Fruit fly (Drosophila melanogaster) whole organism, larva: ENCODE measurements around the gene CG33922.

Experiments used
- noc ChIP-seq: fragments of 200-800 bp; sonication (Bioruptor generic); optimal IDR thresholded peaks from 3 replicates; lab custom pipeline; 2019; ENCODE audit warnings: missing biosample characterization, mild to moderate bottlenecking, missing genetic modification characterization, moderate library complexity

Gene CG33922

dm6 chr2L:1344071-1344470, at the start of gene CG33922, which contains the start of gene Cdlc2:
Gene CG33922 (minus strand): TSS chr2L:1344171.
Gene Cdlc2 (plus strand): TSS chr2L:1344400.
- TF ChIP-seq noc, result no peak

dm6 chr2L:1393611-1394010, 49.6 kb upstream of the CG33922 start:
- TF ChIP-seq noc, result no peak

- no peak for TF ChIP-seq noc
Observed at dm6 chr2L:1390271-1390670, 46.3 kb upstream of the CG33922 start.

- TF ChIP-seq noc, result no peak
Observed at dm6 chr2L:1387811-1388210, 43.8 kb upstream of the CG33922 start.

dm6 chr2L:1386512-1386911, 42.5 kb upstream of the CG33922 start:
- no peak for TF ChIP-seq noc

dm6 chr2L:1377635-1378034, 33.7 kb upstream of the CG33922 start:
- no peak for TF ChIP-seq noc

- no peak for TF ChIP-seq noc
Observed at dm6 chr2L:1367696-1368095, 23.7 kb upstream of the CG33922 start, which contains the start of gene CG14346. Gene CG14346 (plus strand): TSS chr2L:1367996.

- TF ChIP-seq noc, result no peak
Observed at dm6 chr2L:1365037-1365436, 21.1 kb upstream of the CG33922 start.

dm6 chr2L:1361771-1362632, 18.0 kb upstream of the CG33922 start, which contains the start of gene NLaz:
Gene NLaz (minus strand): TSS chr2L:1361821.
- no peak for TF ChIP-seq noc

- TF ChIP-seq noc, result no peak
Observed at dm6 chr2L:1359690-1360089, 15.7 kb upstream of the CG33922 start, which contains the start of gene CG31659. Gene CG31659 (minus strand): TSS chr2L:1359790.

- no peak for TF ChIP-seq noc
Observed at dm6 chr2L:1355824-1356223, 11.9 kb upstream of the CG33922 start, which contains the start of gene CG5565. Gene CG5565 (minus strand): TSS chr2L:1355924.

- TF ChIP-seq noc, result no peak
Observed at dm6 chr2L:1354819-1355218, 10.8 kb upstream of the CG33922 start, which contains the start of gene CG31924. Gene CG31924 (minus strand): TSS chr2L:1354919.

dm6 chr2L:1354009-1354408, 10.0 kb upstream of the CG33922 start, which contains the start of gene CG5561:
Gene CG5561 (minus strand): TSS chr2L:1354109.
- no peak for TF ChIP-seq noc

dm6 chr2L:1352768-1353167, 8.8 kb upstream of the CG33922 start, which contains the start of gene CG5556:
Gene CG5556 (minus strand): TSS chr2L:1352868.
- TF ChIP-seq noc, result no peak

- TF ChIP-seq noc, result no peak
Observed at dm6 chr2L:1346034-1346433, 2.1 kb upstream of the CG33922 start.

dm6 chr2L:1341995-1342394, 2.0 kb downstream of the CG33922 start, which contains the start of gene CG33923:
Gene CG33923 (minus strand): TSS chr2L:1342095.
- no peak for TF ChIP-seq noc

dm6 chr2L:1333828-1334227, 10.1 kb downstream of the CG33922 start, which contains the start of gene CG5440:
Gene CG5440 (plus strand): TSS chr2L:1334128.
- no peak for TF ChIP-seq noc

- TF ChIP-seq noc, result no peak
Observed at dm6 chr2L:1328861-1329260, 15.1 kb downstream of the CG33922 start, which contains the start of gene a5. Gene a5 (plus strand): TSS chr2L:1329161.
